Worm (Caenorhabditis elegans) whole organism, L3 larva: Measurements from ENCODE around the gene lgc-47.

Experiments used
- ZK546.5 ChIP-seq: sonication (generic microtip); optimal IDR thresholded peaks from 2 replicates; lab custom pipeline; 2017; ENCODE audit warnings: missing biosample characterization, missing genetic modification characterization
- aly-2 ChIP-seq: fragments of 150-350 bp; optimal IDR thresholded peaks from 2 replicates; lab custom pipeline; 2014; ENCODE audit warnings: missing biosample characterization, missing genetic modification characterization
- ceh-16 ChIP-seq: sonication (generic microtip); optimal IDR thresholded peaks from 2 replicates; lab custom pipeline; 2017; ENCODE audit warnings: missing biosample characterization, missing genetic modification characterization
- ceh-28 ChIP-seq: fragments of 150-350 bp; optimal IDR thresholded peaks from 2 replicates; lab custom pipeline; 2014; ENCODE audit warnings: missing biosample characterization, missing genetic modification reagents, missing genetic modification characterization
- ceh-9 ChIP-seq: sonication (generic microtip); optimal IDR thresholded peaks from 2 replicates; lab custom pipeline; 2018; ENCODE audit warnings: missing biosample characterization, missing genetic modification characterization
- daf-12 ChIP-seq: fragments of 150-350 bp; optimal IDR thresholded peaks from 2 replicates; lab custom pipeline; 2014; ENCODE audit warnings: missing biosample characterization, missing genetic modification reagents, missing genetic modification characterization
- egl-5 ChIP-seq: fragments of 150-350 bp; optimal IDR thresholded peaks from 2 replicates; lab custom pipeline; 2017; ENCODE audit warnings: missing biosample characterization, missing genetic modification reagents, missing genetic modification characterization, inconsistent platforms
- elt-1 ChIP-seq: fragments of 150-350 bp; optimal IDR thresholded peaks from 2 replicates; lab custom pipeline; 2014; ENCODE audit warnings: missing biosample characterization, missing genetic modification characterization
- elt-2 ChIP-seq: sonication (generic microtip); optimal IDR thresholded peaks from 2 replicates; lab custom pipeline; 2016; ENCODE audit warnings: missing genetic modification reagents, mild to moderate bottlenecking, missing genetic modification characterization, missing compliant biosample characterization
- eor-1 ChIP-seq, 2 experiments: fragments of 150-350 bp; optimal IDR thresholded peaks; 2 replicates each; lab custom pipeline; 2014 to 2018; ENCODE audit warnings: missing biosample characterization in 2 of 2, missing genetic modification characterization in 2 of 2
- fkh-10 ChIP-seq: sonication (generic microtip); optimal IDR thresholded peaks from 2 replicates; lab custom pipeline; 2017; ENCODE audit warnings: missing biosample characterization, missing genetic modification reagents, missing genetic modification characterization
- fkh-2 ChIP-seq: fragments of 150-350 bp; optimal IDR thresholded peaks from 2 replicates; lab custom pipeline; 2014; ENCODE audit warnings: missing biosample characterization, missing genetic modification reagents, missing genetic modification characterization
- fos-1 ChIP-seq: fragments of 150-350 bp; optimal IDR thresholded peaks from 2 replicates; lab custom pipeline; 2014; ENCODE audit warnings: missing biosample characterization, missing genetic modification characterization
- hmg-11 ChIP-seq: sonication (generic microtip); optimal IDR thresholded peaks from 2 replicates; lab custom pipeline; 2016; ENCODE audit warnings: missing genetic modification characterization, missing compliant biosample characterization
- jun-1 ChIP-seq: fragments of 150-350 bp; optimal IDR thresholded peaks from 2 replicates; lab custom pipeline; 2014; ENCODE audit warnings: missing biosample characterization, missing genetic modification reagents, missing genetic modification characterization
- lin-39 ChIP-seq: fragments of 150-350 bp; optimal IDR thresholded peaks from 2 replicates; lab custom pipeline; 2018; ENCODE audit warnings: missing biosample characterization, missing genetic modification reagents, missing genetic modification characterization
- lsy-12 ChIP-seq: sonication (generic microtip); optimal IDR thresholded peaks from 2 replicates; lab custom pipeline; 2016; ENCODE audit warnings: mild to moderate bottlenecking, missing genetic modification characterization, missing compliant biosample characterization
- mdl-1 ChIP-seq: fragments of 150-350 bp; optimal IDR thresholded peaks from 2 replicates; lab custom pipeline; 2014; ENCODE audit warnings: missing biosample characterization, missing genetic modification characterization
- mml-1 ChIP-seq: fragments of 150-350 bp; sonication (generic microtip); optimal IDR thresholded peaks from 3 replicates; lab custom pipeline; 2014; ENCODE audit warnings: missing biosample characterization, missing genetic modification characterization
- nfya-1 ChIP-seq: sonication (generic microtip); optimal IDR thresholded peaks from 2 replicates; lab custom pipeline; 2017; ENCODE audit warnings: missing genetic modification characterization, mild to moderate bottlenecking, missing compliant biosample characterization, antibody characterized with exemption, moderate library complexity; ENCODE audit not compliant: insufficient read depth
- nhr-11 ChIP-seq: fragments of 150-350 bp; optimal IDR thresholded peaks from 2 replicates; lab custom pipeline; 2014; ENCODE audit warnings: missing biosample characterization, missing genetic modification characterization
- nhr-12 ChIP-seq: fragments of 150-350 bp; optimal IDR thresholded peaks from 2 replicates; lab custom pipeline; 2014; ENCODE audit warnings: missing biosample characterization, missing genetic modification characterization
- nhr-23 ChIP-seq: fragments of 150-350 bp; optimal IDR thresholded peaks from 2 replicates; lab custom pipeline; 2014; ENCODE audit warnings: missing biosample characterization, missing genetic modification reagents, missing genetic modification characterization
- nhr-237 ChIP-seq: fragments of 150-350 bp; optimal IDR thresholded peaks from 2 replicates; lab custom pipeline; 2014; ENCODE audit warnings: missing biosample characterization, missing genetic modification characterization
- nhr-25 ChIP-seq: sonication (generic microtip); optimal IDR thresholded peaks from 2 replicates; lab custom pipeline; 2017; ENCODE audit warnings: missing biosample characterization, missing genetic modification characterization
- nhr-28 ChIP-seq: fragments of 150-350 bp; optimal IDR thresholded peaks from 2 replicates; lab custom pipeline; 2014; ENCODE audit warnings: missing biosample characterization, missing genetic modification characterization
- nhr-67 ChIP-seq: fragments of 150-350 bp; optimal IDR thresholded peaks from 2 replicates; lab custom pipeline; 2014; ENCODE audit warnings: missing biosample characterization, missing genetic modification characterization
- nhr-76 ChIP-seq: fragments of 150-350 bp; sonication (generic microtip); optimal IDR thresholded peaks from 5 replicates; lab custom pipeline; 2014; ENCODE audit warnings: missing biosample characterization, missing genetic modification characterization
- nhr-77 ChIP-seq: fragments of 150-350 bp; optimal IDR thresholded peaks from 2 replicates; lab custom pipeline; 2014; ENCODE audit warnings: missing biosample characterization, missing genetic modification characterization
- pha-4 ChIP-seq: fragments of 150-350 bp; optimal IDR thresholded peaks from 2 replicates; lab custom pipeline; 2014; ENCODE audit warnings: missing biosample characterization, missing genetic modification reagents, missing genetic modification characterization
- pqm-1 ChIP-seq: fragments of 150-350 bp; optimal IDR thresholded peaks from 2 replicates; lab custom pipeline; 2017; ENCODE audit warnings: missing biosample characterization, missing genetic modification characterization, inconsistent platforms
- skn-1 ChIP-seq: fragments of 150-350 bp; optimal IDR thresholded peaks from 2 replicates; lab custom pipeline; 2014; ENCODE audit warnings: missing biosample characterization, missing genetic modification characterization
- snpc-4 ChIP-seq: fragments of 150-350 bp; optimal IDR thresholded peaks from 2 replicates; lab custom pipeline; 2014; ENCODE audit warnings: missing biosample characterization, missing genetic modification characterization
- tbx-2 ChIP-seq: sonication (generic microtip); optimal IDR thresholded peaks from 2 replicates; lab custom pipeline; 2016; ENCODE audit warnings: mild to moderate bottlenecking, missing genetic modification characterization, missing compliant biosample characterization
- zag-1 ChIP-seq: fragments of 150-350 bp; optimal IDR thresholded peaks from 2 replicates; lab custom pipeline; 2014; ENCODE audit warnings: missing biosample characterization, missing genetic modification characterization
- ztf-11 ChIP-seq: fragments of 150-350 bp; optimal IDR thresholded peaks from 2 replicates; lab custom pipeline; 2014; ENCODE audit warnings: missing biosample characterization, missing genetic modification characterization
- ztf-4 ChIP-seq: fragments of 150-350 bp; optimal IDR thresholded peaks from 2 replicates; lab custom pipeline; 2014; ENCODE audit warnings: missing biosample characterization, missing genetic modification characterization

Gene lgc-47

DNA sequence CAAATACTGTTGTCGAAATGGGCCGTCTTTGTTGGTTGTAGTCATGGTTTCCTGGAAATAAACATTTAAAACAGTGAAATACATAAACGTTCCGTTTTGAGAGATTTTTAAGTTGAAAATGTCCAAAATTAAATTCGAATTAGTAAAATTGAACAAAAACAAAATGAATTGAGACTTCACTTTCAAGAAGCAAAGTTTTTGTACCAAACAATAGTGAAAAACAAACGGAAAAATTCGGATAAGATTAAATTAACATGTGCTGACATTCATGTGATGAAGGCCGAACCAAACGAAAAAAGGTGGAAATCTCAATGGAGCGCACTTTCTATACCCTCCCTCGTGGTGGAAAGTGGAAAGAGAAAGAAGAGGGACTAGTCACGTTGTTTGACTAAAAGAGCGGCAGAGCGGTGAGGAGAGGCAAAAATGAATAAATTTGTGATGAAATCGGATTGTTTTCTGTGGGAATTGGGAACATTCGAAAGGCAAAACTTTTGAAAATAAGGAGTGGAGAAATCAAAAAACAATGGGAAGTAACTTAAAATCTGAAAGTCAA is 30.6 kb upstream of the lgc-47 start, which contains the start of gene ipla-2 (continued):
- TF ChIP-seq pqm-1 (tag; lab: Kevin White, UChicago) (peak; percentile 46), lin-39 (tag; lab: Kevin White, UChicago) (peak; percentile 47), pha-4 (tag; lab: Kevin White, UChicago) (peak; percentile 71), fkh-2 (tag; lab: Kevin White, UChicago) (no peak)
- TF ChIP-seq, all 47 proteins: peak for 14

ce11 chrX:9832370-9832769 is 24.9 kb upstream of the lgc-47 start:
- TF ChIP-seq nfya-1 (tag; lab: Kevin White, UChicago) (peak; percentile 32), nhr-12 (tag; lab: Kevin White, UChicago) (no peak), aly-2 (tag; lab: Kevin White, UChicago) (no peak), nhr-77 (tag; lab: Kevin White, UChicago) (no peak), lsy-12 (tag; lab: Kevin White, UChicago) (no peak)

ce11 chrX:9831215-9831614 is 23.8 kb upstream of the lgc-47 start, which contains the start of gene rrc-1:
rrc-1 (minus strand) TSS chrX:9831288.
- TF ChIP-seq fkh-10 (GFP tag; lab: Kevin White, UChicago) (no peak), nfya-1 (tag; lab: Kevin White, UChicago) (no peak), nhr-11 (tag; lab: Kevin White, UChicago) (no peak), tbx-2 (tag; lab: Kevin White, UChicago) (no peak), ztf-11 (tag; lab: Kevin White, UChicago) (no peak), lsy-12 (tag; lab: Kevin White, UChicago) (no peak), lin-39 (tag; lab: Kevin White, UChicago) (no peak), nhr-237 (tag; lab: Kevin White, UChicago) (no peak), daf-12 (tag; lab: Kevin White, UChicago) (no peak), mml-1 (tag; lab: Kevin White, UChicago) (no peak), fos-1 (tag; lab: Kevin White, UChicago) (no peak), skn-1 (tag; lab: Kevin White, UChicago) (no peak)
- TF ChIP-seq, all 47 proteins: peak for 0

DNA sequence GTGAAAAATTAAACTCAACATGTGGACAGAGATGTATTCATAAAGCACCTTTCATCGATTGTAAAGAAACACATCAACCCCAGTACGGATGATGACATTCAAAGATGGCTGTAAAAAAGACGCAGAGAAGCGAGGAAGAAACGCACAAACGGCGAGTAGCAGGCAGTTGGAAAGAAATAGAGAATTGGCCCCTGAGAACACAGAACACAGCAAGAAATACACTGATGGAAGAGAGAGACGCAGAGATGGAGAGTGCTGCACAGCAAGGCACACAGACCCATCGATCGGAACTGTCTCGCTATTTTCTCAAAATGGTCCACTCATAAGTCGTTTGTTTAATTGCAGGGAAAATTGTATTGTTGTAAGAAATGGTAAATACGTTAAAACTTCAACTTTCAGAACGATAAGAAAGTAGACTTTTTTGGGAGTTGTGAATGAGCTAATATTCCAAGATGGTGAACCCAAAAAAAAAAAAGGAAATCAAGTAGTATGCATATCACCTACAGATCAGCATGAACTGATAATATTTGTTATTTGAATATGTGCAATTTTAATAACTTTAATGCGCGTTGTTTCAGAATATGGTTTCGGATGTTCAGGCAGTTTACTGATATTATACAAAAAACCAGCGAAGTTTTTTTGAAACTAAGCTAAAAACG is 15.3 kb upstream of the lgc-47 start:
- TF ChIP-seq jun-1 (peak; percentile 77), nhr-25 (peak; percentile 70), nhr-23 (tag; lab: Kevin White, UChicago) (peak; percentile 50), ztf-4 (no peak), ceh-28 (peak; percentile 60), elt-1 (tag; lab: Kevin White, UChicago) (no peak), eor-1 (tag; optimal IDR thresholded peaks at IDR 0.05; lab: Kevin White, UChicago) (no peak), aly-2 (tag; lab: Kevin White, UChicago) (no peak), nfya-1 (tag; lab: Kevin White, UChicago) (peak; percentile 70), ztf-11 (tag; lab: Kevin White, UChicago) (no peak), lsy-12 (tag; lab: Kevin White, UChicago) (no peak), ceh-16 (tag; lab: Kevin White, UChicago) (no peak), nhr-77 (tag; lab: Kevin White, UChicago) (no peak), ceh-9 (tag; lab: Kevin White, UChicago) (no peak), snpc-4 (no peak), elt-2 (tag; lab: Kevin White, UChicago) (peak; percentile 69), pqm-1 (tag; lab: Kevin White, UChicago) (peak; percentile 55), nhr-76 (no peak), daf-12 (tag; lab: Kevin White, UChicago) (no peak), egl-5 (tag; lab: Kevin White, UChicago) (peak; percentile 73), fos-1 (tag; lab: Kevin White, UChicago) (no peak), lin-39 (tag; lab: Kevin White, UChicago) (peak; percentile 52), mml-1 (tag; lab: Kevin White, UChicago) (no peak), skn-1 (tag; lab: Kevin White, UChicago) (peak; percentile 95), nhr-12 (tag; lab: Kevin White, UChicago) (no peak), nhr-67 (tag; lab: Kevin White, UChicago) (no peak), zag-1 (tag; lab: Kevin White, UChicago) (no peak), mdl-1 (no peak), hmg-11 (tag; lab: Kevin White, UChicago) (peak; percentile 90), nhr-28 (tag; lab: Kevin White, UChicago) (no peak), pha-4 (tag; lab: Kevin White, UChicago) (no peak), tbx-2 (tag; lab: Kevin White, UChicago) (no peak), ZK546.5 (tag; lab: Kevin White, UChicago) (no peak)
